Worm (Caenorhabditis elegans): Measurements from ENCODE around the gene ZK418.11.

DNA sequence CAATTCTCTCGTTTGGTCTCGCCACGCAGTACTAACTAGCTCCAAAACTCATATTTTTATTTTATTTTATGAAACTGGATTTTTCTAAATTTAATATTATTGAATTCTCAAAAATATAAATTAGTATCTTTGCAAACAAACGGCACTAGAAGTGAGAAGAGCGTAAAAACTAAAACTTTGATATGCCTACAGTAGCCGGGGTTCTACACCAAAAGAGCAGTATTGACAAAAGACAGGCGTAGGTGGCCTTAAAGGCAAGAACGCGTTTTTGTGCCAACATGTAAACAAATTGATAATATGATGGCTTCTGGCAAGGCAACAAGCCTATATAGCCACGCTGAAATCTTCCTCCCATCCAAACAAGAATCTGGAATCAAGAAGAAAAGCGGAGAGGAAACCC is 37.5 kb upstream of the ZK418.11 start, which contains the start of gene R01H2.1:
- TF ChIP-seq xnd-1 (tag; optimal IDR thresholded peaks at IDR 0.05), result no peak
- no peak for TF ChIP-seq nhr-90 (tag; optimal IDR thresholded peaks at IDR 0.05)
- TF ChIP-seq egl-44 (GFP tag; IDR thresholded peaks at IDR 0.05), result no peak
- TF ChIP-seq pha-4 (tag; optimal IDR thresholded peaks at IDR 0.05), result no peak
- TF ChIP-seq Y95B8A.8 (GFP tag; IDR thresholded peaks at IDR 0.05), result no peak
